Worm (Caenorhabditis elegans): ENCODE data around the gene ddx-35.

ddx-35 gene

ce11 chrIII:1554347-1554746 is at the start of gene ddx-35:
Gene ddx-35 (minus strand): TSS chrIII:1554447.
- no peak for TF ChIP-seq lin-35 (GFP tag; optimal IDR thresholded peaks at IDR 0.05)
- 0 out of 2 replicates have a peak, but pooled peaks have one; percentile 22 for TF ChIP-seq zfh-2 (GFP tag; conservative IDR thresholded peaks at IDR 0.05)

- TF ChIP-seq egrh-3 (GFP tag; IDR thresholded peaks at IDR 0.05) = no peak; the same call in 1 of the 2 replicates
- no peak for TF ChIP-seq ama-1 (optimal IDR thresholded peaks at IDR 0.05)
- TF ChIP-seq ama-1 (GFP tag; optimal IDR thresholded peaks at IDR 0.05) = peak in 1 of 2 experiments; percentile 31
- TF ChIP-seq ztf-28 (GFP tag; IDR thresholded peaks at IDR 0.05) = 0 out of 2 replicates have a peak, but pooled peaks have one; percentile 37
- no peak for TF ChIP-seq lir-1 (GFP tag; conservative IDR thresholded peaks at IDR 0.05)
- no peak for TF ChIP-seq B0019.2 (GFP tag; conservative IDR thresholded peaks at IDR 0.05)
- TF ChIP-seq dpff-1 (tag; optimal IDR thresholded peaks at IDR 0.05) = no peak
- TF ChIP-seq T26A5.8 (tag; optimal IDR thresholded peaks at IDR 0.05) = no peak
- TF ChIP-seq F33H1.4 (GFP tag; IDR thresholded peaks at IDR 0.05) = 0 out of 2 replicates have a peak, but pooled peaks have one; percentile 12
- TF ChIP-seq mxl-1 (tag; optimal IDR thresholded peaks at IDR 0.05) = peak; percentile 30
- peak; percentile 88 for TF ChIP-seq tbp1 (GFP tag; optimal IDR thresholded peaks at IDR 0.05)
- peak; percentile 62; the same call in 1 of the 2 replicates for TF ChIP-seq lin-26 (GFP tag; IDR thresholded peaks at IDR 0.05)
- 0 out of 2 replicates have a peak, but pooled peaks have one; percentile 18 for TF ChIP-seq egl-44 (GFP tag; IDR thresholded peaks at IDR 0.05)
- TF ChIP-seq lin-54 (GFP tag; optimal IDR thresholded peaks at IDR 0.05) = peak; percentile 7
- TF ChIP-seq B0261.1 (tag; optimal IDR thresholded peaks at IDR 0.05) = peak; percentile 61
- no peak for TF ChIP-seq sdz-38 (tag; optimal IDR thresholded peaks at IDR 0.05)
- TF ChIP-seq mes-4 (tag; optimal IDR thresholded peaks at IDR 0.05) = no peak
- TF ChIP-seq die-1 (tag; optimal IDR thresholded peaks at IDR 0.05) = peak; percentile 57
- TF ChIP-seq snpc-1.3 (tag; optimal IDR thresholded peaks at IDR 0.05; ENCODE audit: insufficient read depth) = no peak
- TF ChIP-seq athp-1 (tag; optimal IDR thresholded peaks at IDR 0.05) = peak; percentile 53
- TF ChIP-seq repo-1 (tag; optimal IDR thresholded peaks at IDR 0.05) = no peak
- TF ChIP-seq madf-6 (GFP tag; IDR thresholded peaks at IDR 0.05) = peak; percentile 26; the same call in 1 of the 2 replicates
- peak; percentile 14 for TF ChIP-seq snpc-4 (GFP tag; optimal IDR thresholded peaks at IDR 0.05)
- no peak for TF ChIP-seq snpc-4 (tag; optimal IDR thresholded peaks at IDR 0.05)
- peak; percentile 34; the same call in 1 of the 2 replicates for TF ChIP-seq cebp-1 (GFP tag; IDR thresholded peaks at IDR 0.05)
- TF ChIP-seq cebp-1 (tag; optimal IDR thresholded peaks at IDR 0.05) = no peak
- TF ChIP-seq rpc-1 (optimal IDR thresholded peaks at IDR 0.05) = peak; percentile 59
- TF ChIP-seq rpc-1 (tag; optimal IDR thresholded peaks at IDR 0.05) = peak; percentile 71
- TF ChIP-seq rec-8 (tag; optimal IDR thresholded peaks at IDR 0.05) = peak in 1 of 2 experiments; percentile 68
- peak; percentile 48 for TF ChIP-seq D2030.7 (GFP tag; IDR thresholded peaks at IDR 0.05)
- TF ChIP-seq lsl-1 (GFP tag; optimal IDR thresholded peaks at IDR 0.05) = peak; percentile 16
- no peak for TF ChIP-seq hmg-20 (GFP tag; IDR thresholded peaks at IDR 0.05)
- no peak for TF ChIP-seq gei-17 (GFP tag; optimal IDR thresholded peaks at IDR 0.05)
- peak; percentile 50; the same call in 1 of the 2 replicates for TF ChIP-seq ceh-40 (GFP tag; IDR thresholded peaks at IDR 0.05)
- no peak for TF ChIP-seq hlh-26 (GFP tag; conservative IDR thresholded peaks at IDR 0.05)
- no peak for TF ChIP-seq unc-130 (GFP tag; optimal IDR thresholded peaks at IDR 0.05)
- 0 out of 2 replicates have a peak, but pooled peaks have one; percentile 10 for TF ChIP-seq ztf-25 (GFP tag; IDR thresholded peaks at IDR 0.05)
- TF ChIP-seq hmg-1.2 (GFP tag; IDR thresholded peaks at IDR 0.05) = peak; percentile 40
- no peak for TF ChIP-seq ceh-27 (GFP tag; optimal IDR thresholded peaks at IDR 0.05)
Measured at ce11 chrIII:1603776-1604175, 49.5 kb upstream of the ddx-35 start.
